Fruit fly (Drosophila melanogaster): ENCODE results near the gene Alg12.

- TF ChIP-seq Ets98B (GFP tag; IDR thresholded peaks at IDR 0.05) = no peak
- TF ChIP-seq CG10348 (GFP tag; IDR thresholded peaks at IDR 0.05) = no peak
- no peak for TF ChIP-seq EcR (GFP tag; optimal IDR thresholded peaks at IDR 0.05)
- no peak for TF ChIP-seq Pif1A (GFP tag; optimal IDR thresholded peaks at IDR 0.05)
- no peak for TF ChIP-seq CG12605 (GFP tag; IDR thresholded peaks at IDR 0.05)
- TF ChIP-seq CG15710 (tag; optimal IDR thresholded peaks at IDR 0.05) = no peak
- TF ChIP-seq CG8159 (tag; optimal IDR thresholded peaks at IDR 0.05) = no peak
- TF ChIP-seq CG17806 (tag; optimal IDR thresholded peaks at IDR 0.05) = no peak
- no peak for TF ChIP-seq CG13204 (GFP tag; optimal IDR thresholded peaks at IDR 0.05)
These were observed 13.1 kb upstream of the Alg12 start, which contains the start of gene CG31415 for dm6 chr3R:9743217-9743616.

Measured in whole organism, pupa.